Fruit fly (Drosophila melanogaster) whole organism, adult: Measurements from ENCODE around the gene woc.

Source experiments
- CG11617 ChIP-seq: fragments of 200-800 bp; sonication (Bioruptor generic); optimal IDR thresholded peaks from 2 replicates; lab custom pipeline; 2017; ENCODE audit warnings: mild to moderate bottlenecking, missing biosample characterization, missing genetic modification reagents, missing genetic modification characterization
- CG12768 ChIP-seq: fragments of 200-800 bp; sonication (Bioruptor generic); optimal IDR thresholded peaks from 2 replicates; lab custom pipeline; 2017; ENCODE audit warnings: missing biosample characterization, missing genetic modification characterization, mild to moderate bottlenecking, moderate library complexity, missing genetic modification reagents
- CG14711 ChIP-seq: fragments of 200-800 bp; sonication (Bioruptor generic); optimal IDR thresholded peaks from 2 replicates; lab custom pipeline; 2018; ENCODE audit warnings: missing biosample characterization, mild to moderate bottlenecking, missing genetic modification characterization, moderate library complexity
- CG1620 ChIP-seq: fragments of 200-800 bp; sonication (Bioruptor generic); optimal IDR thresholded peaks from 2 replicates; lab custom pipeline; 2016; ENCODE audit warnings: missing biosample characterization, missing genetic modification characterization
- CG33017 ChIP-seq: fragments of 200-800 bp; sonication (Bioruptor generic); optimal IDR thresholded peaks from 2 replicates; lab custom pipeline; 2018; ENCODE audit warnings: missing biosample characterization, mild to moderate bottlenecking, missing genetic modification characterization, moderate library complexity
- CG5204 ChIP-seq: fragments of 200-800 bp; sonication (Bioruptor generic); optimal IDR thresholded peaks from 2 replicates; lab custom pipeline; 2016; ENCODE audit warnings: missing biosample characterization, missing genetic modification characterization
- CG7045 ChIP-seq: fragments of 200-800 bp; sonication (Bioruptor generic); optimal IDR thresholded peaks from 2 replicates; lab custom pipeline; 2017; ENCODE audit warnings: missing biosample characterization, mild to moderate bottlenecking, missing genetic modification characterization
- CG7101 ChIP-seq: fragments of 200-800 bp; sonication (Bioruptor generic); optimal IDR thresholded peaks from 2 replicates; lab custom pipeline; 2018; ENCODE audit warnings: missing biosample characterization, mild to moderate bottlenecking, missing genetic modification characterization, moderate library complexity
- Clk ChIP-seq: fragments of 200-800 bp; sonication (Bioruptor generic); optimal IDR thresholded peaks from 2 replicates; lab custom pipeline; 2017; ENCODE audit warnings: missing biosample characterization, missing genetic modification characterization
- Crg-1 ChIP-seq: fragments of 200-800 bp; sonication (Bioruptor generic); optimal IDR thresholded peaks from 2 replicates; lab custom pipeline; 2016; ENCODE audit warnings: missing biosample characterization, missing genetic modification characterization
- Hr96 ChIP-seq: fragments of 200-800 bp; sonication (Bioruptor generic); optimal IDR thresholded peaks from 2 replicates; lab custom pipeline; 2016; ENCODE audit warnings: missing biosample characterization, missing genetic modification characterization
- Mnt ChIP-seq: fragments of 200-800 bp; sonication (Bioruptor generic); optimal IDR thresholded peaks from 2 replicates; lab custom pipeline; 2016; ENCODE audit warnings: missing biosample characterization, mild to moderate bottlenecking, missing genetic modification characterization
- bab1 ChIP-seq: fragments of 200-800 bp; sonication (Bioruptor generic); optimal IDR thresholded peaks from 3 replicates; lab custom pipeline; 2019; ENCODE audit warnings: missing biosample characterization, mild to moderate bottlenecking, missing genetic modification characterization, moderate library complexity
- cic ChIP-seq: fragments of 200-800 bp; sonication (Bioruptor generic); optimal IDR thresholded peaks from 2 replicates; lab custom pipeline; 2017; ENCODE audit warnings: missing biosample characterization, mild to moderate bottlenecking, missing genetic modification characterization, moderate library complexity
- cnc ChIP-seq, 2 experiments: fragments of >200 bp; optimal IDR thresholded peaks; 2 replicates each; lab custom pipeline; 2017
- kay ChIP-seq: fragments of 200-800 bp; sonication (Bioruptor generic); peaks from one replicate; lab custom pipeline; 2016; ENCODE audit warnings: missing biosample characterization, missing genetic modification characterization, borderline replicate concordance
- ovo ChIP-seq: fragments of 200-800 bp; sonication (Bioruptor generic); optimal IDR thresholded peaks from 2 replicates; lab custom pipeline; 2016; ENCODE audit warnings: missing biosample characterization, missing genetic modification characterization
- pad ChIP-seq: fragments of 200-800 bp; sonication (Bioruptor generic); optimal IDR thresholded peaks from 3 replicates; lab custom pipeline; 2017; ENCODE audit warnings: missing biosample characterization, missing genetic modification characterization, mild to moderate bottlenecking, moderate library complexity, missing genetic modification reagents
- tj ChIP-seq: fragments of 200-800 bp; sonication (Bioruptor generic); optimal IDR thresholded peaks from 3 replicates; lab custom pipeline; 2017; ENCODE audit warnings: missing biosample characterization, mild to moderate bottlenecking, missing genetic modification characterization, moderate library complexity
- toe ChIP-seq: fragments of 200-800 bp; sonication (Bioruptor generic); optimal IDR thresholded peaks from 2 replicates; lab custom pipeline; 2016; ENCODE audit warnings: missing biosample characterization, missing genetic modification characterization

woc gene

dm6 chr3R:27281022-27281810 is 17.4 kb upstream of the woc start:
- TF ChIP-seq pad (GFP tag; lab: Kevin White, UChicago), result peak; percentile 63
- TF ChIP-seq cnc (optimal IDR thresholded peaks at IDR 0.05; lab: Kevin White, UChicago), result no peak
- peak; percentile 83 for TF ChIP-seq CG14711 (tag; lab: Kevin White, UChicago)
- TF ChIP-seq tj (GFP tag; lab: Kevin White, UChicago), result peak; percentile 52
- peak; percentile 81 for TF ChIP-seq Crg-1 (GFP tag; lab: Kevin White, UChicago)
- peak; percentile 81 for TF ChIP-seq CG7045
- peak; percentile 79 for TF ChIP-seq CG5204
- TF ChIP-seq toe (GFP tag; lab: Kevin White, UChicago), result peak; percentile 58
- peak; percentile 90 for TF ChIP-seq CG7101
- TF ChIP-seq CG33017 (tag; lab: Kevin White, UChicago), result peak; percentile 92
- TF ChIP-seq CG1620, result peak; percentile 47
- TF ChIP-seq CG11617 (GFP tag; lab: Kevin White, UChicago), result peak; percentile 74
- TF ChIP-seq Hr96 (GFP tag; lab: Kevin White, UChicago), result peak; percentile 87
- TF ChIP-seq Mnt (GFP tag; lab: Kevin White, UChicago), result peak; percentile 70
- no peak for TF ChIP-seq kay (GFP tag; lab: Kevin White, UChicago)
- peak; percentile 19 for TF ChIP-seq ovo (GFP tag; lab: Kevin White, UChicago)
- peak; percentile 81 for TF ChIP-seq bab1 (GFP tag; lab: Kevin White, UChicago)
- peak; percentile 93 for TF ChIP-seq CG12768 (GFP tag; lab: Kevin White, UChicago)
- peak; percentile 70 for TF ChIP-seq Clk (GFP tag; lab: Kevin White, UChicago)
- peak; percentile 96 for TF ChIP-seq cic (GFP tag; lab: Kevin White, UChicago)

dm6 chr3R:27279478-27279877 is 15.6 kb upstream of the woc start:
- TF ChIP-seq CG7045, result no peak
- no peak for TF ChIP-seq bab1 (GFP tag; lab: Kevin White, UChicago)
- TF ChIP-seq toe (GFP tag; lab: Kevin White, UChicago), result no peak
- TF ChIP-seq cnc (optimal IDR thresholded peaks at IDR 0.05; lab: Kevin White, UChicago), result no peak
- no peak for TF ChIP-seq Clk (GFP tag; lab: Kevin White, UChicago)
- no peak for TF ChIP-seq tj (GFP tag; lab: Kevin White, UChicago)
- no peak for TF ChIP-seq CG33017 (tag; lab: Kevin White, UChicago)
- TF ChIP-seq kay (GFP tag; lab: Kevin White, UChicago), result no peak
- TF ChIP-seq cic (GFP tag; lab: Kevin White, UChicago), result no peak
- TF ChIP-seq CG5204, result no peak

- no peak for TF ChIP-seq cnc (optimal IDR thresholded peaks at IDR 0.05; lab: Kevin White, UChicago)
- TF ChIP-seq Hr96 (GFP tag; lab: Kevin White, UChicago), result no peak
- peak; percentile 36 for TF ChIP-seq toe (GFP tag; lab: Kevin White, UChicago)
- TF ChIP-seq CG7101, result peak; percentile 22
- no peak for TF ChIP-seq Clk (GFP tag; lab: Kevin White, UChicago)
- peak; percentile 20 for TF ChIP-seq ovo (GFP tag; lab: Kevin White, UChicago)
- no peak for TF ChIP-seq kay (GFP tag; lab: Kevin White, UChicago)
- TF ChIP-seq CG33017 (tag; lab: Kevin White, UChicago), result peak; percentile 12
- TF ChIP-seq Crg-1 (GFP tag; lab: Kevin White, UChicago), result no peak
- peak; percentile 36 for TF ChIP-seq CG11617 (GFP tag; lab: Kevin White, UChicago)
- peak; percentile 24 for TF ChIP-seq tj (GFP tag; lab: Kevin White, UChicago)
- peak; percentile 40 for TF ChIP-seq Mnt (GFP tag; lab: Kevin White, UChicago)
- no peak for TF ChIP-seq bab1 (GFP tag; lab: Kevin White, UChicago)
- TF ChIP-seq pad (GFP tag; lab: Kevin White, UChicago), result peak; percentile 64
- peak; percentile 78 for TF ChIP-seq cic (GFP tag; lab: Kevin White, UChicago)
- peak; percentile 58 for TF ChIP-seq CG14711 (tag; lab: Kevin White, UChicago)
- TF ChIP-seq CG5204, result no peak
- peak; percentile 72 for TF ChIP-seq CG12768 (GFP tag; lab: Kevin White, UChicago)
- no peak for TF ChIP-seq CG1620
- TF ChIP-seq CG7045, result peak; percentile 16
Measured at dm6 chr3R:27274533-27275447, 10.9 kb upstream of the woc start, which contains the start of gene CG5938. Gene CG5938 (plus strand): TSS chr3R:27274794.

- TF ChIP-seq CG14711 (tag; lab: Kevin White, UChicago), result peak; percentile 80
- peak; percentile 86 for TF ChIP-seq CG1620
- TF ChIP-seq kay (GFP tag; lab: Kevin White, UChicago), result no peak
- TF ChIP-seq cnc (optimal IDR thresholded peaks at IDR 0.05; lab: Kevin White, UChicago), result no peak
- TF ChIP-seq CG11617 (GFP tag; lab: Kevin White, UChicago), result peak; percentile 18
- TF ChIP-seq cic (GFP tag; lab: Kevin White, UChicago), result peak; percentile 33
- TF ChIP-seq tj (GFP tag; lab: Kevin White, UChicago), result no peak
- no peak for TF ChIP-seq ovo (GFP tag; lab: Kevin White, UChicago)
- TF ChIP-seq CG33017 (tag; lab: Kevin White, UChicago), result peak; percentile 21
- peak; percentile 30 for TF ChIP-seq CG7045
- no peak for TF ChIP-seq CG5204
- TF ChIP-seq CG7101, result peak; percentile 65
- TF ChIP-seq Hr96 (GFP tag; lab: Kevin White, UChicago), result peak; percentile 71
- TF ChIP-seq bab1 (GFP tag; lab: Kevin White, UChicago), result no peak
- TF ChIP-seq CG12768 (GFP tag; lab: Kevin White, UChicago), result peak; percentile 71
- TF ChIP-seq pad (GFP tag; lab: Kevin White, UChicago), result peak; percentile 64
- TF ChIP-seq toe (GFP tag; lab: Kevin White, UChicago), result peak; percentile 36
- peak; percentile 1 for TF ChIP-seq Clk (GFP tag; lab: Kevin White, UChicago)
- peak; percentile 82 for TF ChIP-seq Crg-1 (GFP tag; lab: Kevin White, UChicago)
- peak; percentile 64 for TF ChIP-seq Mnt (GFP tag; lab: Kevin White, UChicago)
Measured at dm6 chr3R:27273118-27274062, 9.5 kb upstream of the woc start, which contains the start of gene CG5934. Gene CG5934 (plus strand): TSS chr3R:27273705.
